Worm (Caenorhabditis elegans) whole organism, L1 larva: ENCODE data around the gene F42A10.6.

Experiments
- aly-2 ChIP-seq: fragments of 150-350 bp; optimal IDR thresholded peaks from 2 replicates; lab custom pipeline; 2014; ENCODE audit warnings: missing biosample characterization, missing genetic modification characterization
- hpl-2 ChIP-seq: fragments of 150-350 bp; optimal IDR thresholded peaks from 2 replicates; lab custom pipeline; 2014; ENCODE audit warnings: missing biosample characterization, missing genetic modification reagents, missing genetic modification characterization
- irx-1 ChIP-seq: sonication (generic microtip); optimal IDR thresholded peaks from 2 replicates; lab custom pipeline; 2016; ENCODE audit warnings: missing genetic modification characterization, missing compliant biosample characterization
- mep-1 ChIP-seq: fragments of 150-350 bp; optimal IDR thresholded peaks from 2 replicates; lab custom pipeline; 2014; ENCODE audit warnings: missing biosample characterization, missing genetic modification characterization
- nhr-20 ChIP-seq: sonication (generic microtip); optimal IDR thresholded peaks from 2 replicates; lab custom pipeline; 2016; ENCODE audit warnings: mild to moderate bottlenecking, missing genetic modification characterization, missing compliant biosample characterization
- nhr-71 ChIP-seq: sonication (generic microtip); optimal IDR thresholded peaks from 2 replicates; lab custom pipeline; 2016; ENCODE audit warnings: mild to moderate bottlenecking, missing genetic modification characterization, moderate library complexity, missing compliant biosample characterization

Gene F42A10.6

DNA sequence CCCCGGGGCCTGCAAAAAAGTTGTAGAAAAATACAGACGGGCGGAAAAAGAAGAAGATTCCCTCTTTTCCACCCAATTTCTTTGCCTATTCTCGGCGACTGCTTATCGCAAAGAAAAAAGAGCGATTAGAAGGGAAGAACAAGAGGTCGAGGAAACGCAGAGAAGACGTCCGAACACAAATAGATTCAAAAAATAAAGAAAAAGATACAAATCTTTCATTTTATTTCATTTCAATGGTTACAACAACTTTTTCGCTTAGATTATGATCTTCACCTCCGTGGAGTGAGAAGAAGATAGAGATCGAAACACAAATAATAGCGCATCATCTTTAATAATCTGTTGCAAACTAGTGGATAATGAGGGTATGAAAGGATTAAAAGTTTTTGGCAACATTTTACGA lies 44.6 kb downstream of the F42A10.6 start (continued):
- TF ChIP-seq mep-1 (tag; lab: Kevin White, UChicago) (peak; percentile 58), aly-2 (no peak), hpl-2 (GFP tag; lab: Kevin White, UChicago) (no peak), nhr-20 (tag; lab: Kevin White, UChicago) (peak; percentile 36), irx-1 (tag; lab: Kevin White, UChicago) (no peak), nhr-71 (tag; lab: Kevin White, UChicago) (peak; percentile 53)
